Fruit fly (Drosophila melanogaster) whole organism: ENCODE results near the gene CG4730.

ENCODE experiments used
- CG8478 ChIP-seq: fragments of >200 bp; optimal IDR thresholded peaks from 2 replicates; lab custom pipeline; 2018; ENCODE audit warnings: inconsistent platforms
- Dll ChIP-seq: fragments of >200 bp; optimal IDR thresholded peaks from 2 replicates; lab custom pipeline; 2017
- EcR ChIP-seq, 2 experiments: fragments of >200 bp; optimal IDR thresholded peaks; 2 replicates each; lab custom pipeline; 2017; ENCODE audit warnings: missing biosample characterization in 2 of 2, missing genetic modification characterization in 2 of 2, missing genetic modification reagents in 2 of 2
- pan ChIP-seq: fragments of >200 bp; optimal IDR thresholded peaks from 2 replicates; lab custom pipeline; 2017
- psq ChIP-seq: fragments of >200 bp; optimal IDR thresholded peaks from 2 replicates; lab custom pipeline; 2017

dm6 chr3R:25661531-25662193 lies 16.8 kb downstream of the CG4730 start, which contains the start of gene RASSF8:
- TF ChIP-seq psq (lab: Kevin White, UChicago) (no peak), Dll (lab: Kevin White, UChicago) (no peak), EcR (GFP tag; optimal IDR thresholded peaks at IDR 0.05; lab: Kevin White, UChicago) (no peak), pan (lab: Kevin White, UChicago) (no peak), CG8478 (lab: Kevin White, UChicago) (no peak)
